Fruit fly (Drosophila melanogaster) whole organism, embryonic: ENCODE results near the gene CG10874.
A peak's percentile ranks its signal among the peaks of the same experiment; 100 is the strongest.

ENCODE experiments used
- ATbp ChIP-seq: fragments of 200-800 bp; sonication (Bioruptor generic); optimal IDR thresholded peaks from 2 replicates; lab custom pipeline; 2017; ENCODE audit warnings: missing biosample characterization, mild to moderate bottlenecking, missing genetic modification characterization, missing genetic modification reagents
- CG10462 ChIP-seq: fragments of 200-800 bp; sonication (Bioruptor generic); optimal IDR thresholded peaks from 2 replicates; lab custom pipeline; 2016; ENCODE audit warnings: missing biosample characterization, missing genetic modification characterization
- CG12391 ChIP-seq: fragments of 200-800 bp; sonication (Bioruptor generic); optimal IDR thresholded peaks from 3 replicates; lab custom pipeline; 2018; ENCODE audit warnings: missing biosample characterization, mild to moderate bottlenecking, missing genetic modification characterization, moderate library complexity
- CG13775 ChIP-seq: fragments of 200-800 bp; sonication (Bioruptor generic); optimal IDR thresholded peaks from 3 replicates; lab custom pipeline; 2017; ENCODE audit warnings: missing biosample characterization, mild to moderate bottlenecking, missing genetic modification characterization
- CG14965 ChIP-seq: fragments of 200-800 bp; sonication (Bioruptor generic); optimal IDR thresholded peaks from 2 replicates; lab custom pipeline; 2016; ENCODE audit warnings: missing biosample characterization, missing genetic modification characterization, borderline replicate concordance
- CG1602 ChIP-seq: fragments of 200-800 bp; sonication (Bioruptor generic); optimal IDR thresholded peaks from 3 replicates; lab custom pipeline; 2016; ENCODE audit warnings: missing biosample characterization, missing genetic modification characterization
- CG17802 ChIP-seq: fragments of 200-800 bp; sonication (Bioruptor generic); optimal IDR thresholded peaks from 2 replicates; lab custom pipeline; 2018; ENCODE audit warnings: missing biosample characterization, mild to moderate bottlenecking, missing genetic modification characterization, moderate library complexity
- CG18476 ChIP-seq: fragments of 200-800 bp; sonication (Bioruptor generic); optimal IDR thresholded peaks from 2 replicates; lab custom pipeline; 2016; ENCODE audit warnings: missing biosample characterization, mild to moderate bottlenecking, missing genetic modification characterization
- CG2116 ChIP-seq: fragments of 200-800 bp; sonication (Bioruptor generic); optimal IDR thresholded peaks from 3 replicates; lab custom pipeline; 2018; ENCODE audit warnings: missing biosample characterization, mild to moderate bottlenecking, missing genetic modification characterization
- CG2678 ChIP-seq: fragments of 200-800 bp; sonication (Bioruptor generic); optimal IDR thresholded peaks from 3 replicates; lab custom pipeline; 2019; ENCODE audit warnings: missing biosample characterization, mild to moderate bottlenecking, missing genetic modification characterization, moderate library complexity
- CG3163 ChIP-seq: fragments of 200-800 bp; sonication (Bioruptor generic); optimal IDR thresholded peaks from 3 replicates; lab custom pipeline; 2016; ENCODE audit warnings: missing biosample characterization, missing genetic modification characterization
- CG34422 ChIP-seq: fragments of 200-800 bp; sonication (Bioruptor generic); IDR thresholded peaks from 3 replicates; pipeline ENCODE4 v1.3.6; 2022; ENCODE audit warnings: missing biosample characterization, missing genetic modification characterization
- CG4282 ChIP-seq: fragments of 200-800 bp; sonication (Bioruptor generic); optimal IDR thresholded peaks from 2 replicates; lab custom pipeline; 2016; ENCODE audit warnings: missing biosample characterization, missing genetic modification characterization
- CG4854 ChIP-seq: fragments of 200-800 bp; sonication (Bioruptor generic); optimal IDR thresholded peaks from 2 replicates; lab custom pipeline; 2016; ENCODE audit warnings: missing biosample characterization, missing genetic modification characterization, inconsistent platforms
- CG6683 ChIP-seq: fragments of 200-800 bp; sonication (Bioruptor generic); optimal IDR thresholded peaks from 2 replicates; lab custom pipeline; 2017; ENCODE audit warnings: missing biosample characterization, mild to moderate bottlenecking, missing genetic modification characterization, missing genetic modification reagents
- CG7839 ChIP-seq: fragments of 200-800 bp; sonication (Bioruptor generic); optimal IDR thresholded peaks from 3 replicates; lab custom pipeline; 2018; ENCODE audit warnings: missing biosample characterization, mild to moderate bottlenecking, missing genetic modification characterization, moderate library complexity
- CG7987 ChIP-seq: fragments of 200-800 bp; sonication (Bioruptor generic); optimal IDR thresholded peaks from 2 replicates; lab custom pipeline; 2018; ENCODE audit warnings: missing biosample characterization, mild to moderate bottlenecking, missing genetic modification characterization, moderate library complexity
- CG9727 ChIP-seq: fragments of 200-800 bp; sonication (Bioruptor generic); optimal IDR thresholded peaks from 3 replicates; lab custom pipeline; 2017; ENCODE audit warnings: missing biosample characterization, mild to moderate bottlenecking, missing genetic modification characterization
- CHES-1-like ChIP-seq: fragments of 200-800 bp; sonication (Bioruptor generic); optimal IDR thresholded peaks from 2 replicates; lab custom pipeline; 2016; ENCODE audit warnings: missing biosample characterization, missing genetic modification characterization
- D ChIP-seq, 2 experiments: fragments of 200-800 bp in 1 of 2; fragments of >200 bp in 1 of 2; sonication (Bioruptor generic) in 1 of 2; optimal IDR thresholded peaks; 2 replicates in 1 of 2; 3 replicates in 1 of 2; lab custom pipeline; 2017; ENCODE audit warnings: mild to moderate bottlenecking in 1 of 2, missing biosample characterization in 1 of 2, missing genetic modification characterization in 1 of 2, missing genetic modification reagents in 1 of 2
- MESR4 ChIP-seq: fragments of 200-800 bp; sonication (Bioruptor generic); optimal IDR thresholded peaks from 2 replicates; lab custom pipeline; 2018; ENCODE audit warnings: missing biosample characterization, mild to moderate bottlenecking, missing genetic modification characterization, moderate library complexity
- Mes4 ChIP-seq: fragments of 200-800 bp; sonication (Bioruptor generic); optimal IDR thresholded peaks from 2 replicates; lab custom pipeline; 2016; ENCODE audit warnings: missing biosample characterization, missing genetic modification characterization
- Myb ChIP-seq: fragments of 200-800 bp; sonication (Bioruptor generic); optimal IDR thresholded peaks from 2 replicates; lab custom pipeline; 2016; ENCODE audit warnings: missing biosample characterization, missing genetic modification characterization
- Opbp ChIP-seq: fragments of 200-800 bp; sonication (Bioruptor generic); IDR thresholded peaks from 3 replicates; pipeline ENCODE4 v1.3.6; 2022; ENCODE audit warnings: missing biosample characterization, missing genetic modification characterization; ENCODE audit not compliant: partially characterized antibody
- Spps ChIP-seq: fragments of 200-800 bp; sonication (Bioruptor generic); optimal IDR thresholded peaks from 2 replicates; lab custom pipeline; 2018; ENCODE audit warnings: missing biosample characterization, mild to moderate bottlenecking, missing genetic modification characterization
- Stat92E ChIP-seq, 3 experiments: fragments of >200 bp in 2 of 3; fragments of 200-800 bp in 1 of 3; sonication (Bioruptor generic) in 1 of 3; optimal IDR thresholded peaks; 2 replicates each; lab custom pipeline; 2017 to 2019; ENCODE audit warnings: missing biosample characterization in 3 of 3, missing genetic modification characterization in 3 of 3, mild to moderate bottlenecking in 1 of 3, moderate library complexity in 1 of 3
- abd-A ChIP-seq: fragments of 200-800 bp; sonication (Bioruptor generic); optimal IDR thresholded peaks from 3 replicates; lab custom pipeline; 2019; ENCODE audit warnings: missing biosample characterization, mild to moderate bottlenecking, missing genetic modification characterization, moderate library complexity
- al ChIP-seq: fragments of 200-800 bp; sonication (Bioruptor generic); IDR thresholded peaks from 2 replicates; pipeline ENCODE4 v1.3.6; 2022; ENCODE audit warnings: missing biosample characterization, missing genetic modification characterization
- ash1 ChIP-seq: fragments of 200-800 bp; sonication (Bioruptor generic); optimal IDR thresholded peaks from 2 replicates; lab custom pipeline; 2018; ENCODE audit warnings: missing biosample characterization, mild to moderate bottlenecking, missing genetic modification characterization
- bowl ChIP-seq: fragments of 200-800 bp; sonication (Bioruptor generic); IDR thresholded peaks from 2 replicates; pipeline ENCODE4 v1.3.6; 2022; ENCODE audit warnings: missing biosample characterization, missing genetic modification characterization
- cad ChIP-seq: fragments of >200 bp; optimal IDR thresholded peaks from 2 replicates; lab custom pipeline; 2017; ENCODE audit warnings: missing biosample characterization, missing genetic modification characterization
- cg ChIP-seq: fragments of 200-800 bp; sonication (Bioruptor generic); optimal IDR thresholded peaks from 3 replicates; lab custom pipeline; 2019; ENCODE audit warnings: missing biosample characterization, mild to moderate bottlenecking, missing genetic modification characterization, moderate library complexity
- crol ChIP-seq: fragments of 200-800 bp; sonication (Bioruptor generic); IDR thresholded peaks from 2 replicates; pipeline ENCODE4 v1.3.6; 2022; ENCODE audit warnings: missing biosample characterization, missing genetic modification characterization
- danr ChIP-seq: fragments of 200-800 bp; sonication (Bioruptor generic); IDR thresholded peaks from 2 replicates; pipeline ENCODE4 v1.3.6; 2022; ENCODE audit warnings: missing biosample characterization, missing genetic modification characterization
- disco-r ChIP-seq: fragments of 200-800 bp; sonication (Bioruptor generic); optimal IDR thresholded peaks from 2 replicates; lab custom pipeline; 2016; ENCODE audit warnings: missing biosample characterization, missing genetic modification characterization
- emc ChIP-seq: fragments of 200-800 bp; sonication (Bioruptor generic); optimal IDR thresholded peaks from 2 replicates; lab custom pipeline; 2016; ENCODE audit warnings: missing biosample characterization, missing genetic modification characterization
- hkb ChIP-seq, 2 experiments: fragments of 200-800 bp in 1 of 2; fragments of >200 bp in 1 of 2; sonication (Bioruptor generic) in 1 of 2; IDR thresholded peaks in 1 of 2; optimal IDR thresholded peaks in 1 of 2; 2 replicates each; pipeline versions ENCODE4 v1.3.6 to Lab custom; 2017 to 2022; ENCODE audit warnings: missing biosample characterization in 1 of 2, missing genetic modification characterization in 1 of 2
- ind ChIP-seq: fragments of 200-800 bp; sonication (Bioruptor generic); optimal IDR thresholded peaks from 3 replicates; lab custom pipeline; 2016; ENCODE audit warnings: missing biosample characterization, missing genetic modification characterization
- ken ChIP-seq: fragments of 200-800 bp; sonication (Bioruptor generic); IDR thresholded peaks from 3 replicates; pipeline ENCODE4 v1.3.6; 2022; ENCODE audit warnings: missing biosample characterization, missing genetic modification characterization
- luna ChIP-seq: fragments of 200-800 bp; sonication (Bioruptor generic); optimal IDR thresholded peaks from 2 replicates; lab custom pipeline; 2016; ENCODE audit warnings: missing biosample characterization, missing genetic modification characterization
- pnt ChIP-seq: fragments of 200-800 bp; sonication (Bioruptor generic); optimal IDR thresholded peaks from 3 replicates; lab custom pipeline; 2016; ENCODE audit warnings: missing biosample characterization, missing genetic modification characterization
- seq ChIP-seq: fragments of 200-800 bp; sonication (Bioruptor generic); IDR thresholded peaks from 2 replicates; pipeline ENCODE4 v1.3.6; 2022; ENCODE audit warnings: missing biosample characterization, missing genetic modification characterization
- slbo ChIP-seq: fragments of 200-800 bp; sonication (Bioruptor generic); IDR thresholded peaks from 2 replicates; pipeline ENCODE4 v1.3.6; 2022; ENCODE audit warnings: missing biosample characterization, missing genetic modification characterization
- sr ChIP-seq: fragments of 200-800 bp; sonication (Bioruptor generic); IDR thresholded peaks from 3 replicates; pipeline ENCODE4 v1.3.6; 2022; ENCODE audit warnings: missing biosample characterization, missing genetic modification characterization
- ssp ChIP-seq: fragments of 200-800 bp; sonication (Bioruptor generic); IDR thresholded peaks from 2 replicates; pipeline ENCODE4 v1.3.6; 2022; ENCODE audit warnings: missing biosample characterization, missing genetic modification characterization
- tin ChIP-seq: fragments of 200-800 bp; sonication (Bioruptor generic); optimal IDR thresholded peaks from 3 replicates; lab custom pipeline; 2016; ENCODE audit warnings: missing biosample characterization, missing genetic modification characterization
- trh ChIP-seq: fragments of 200-800 bp; sonication (Bioruptor generic); optimal IDR thresholded peaks from 2 replicates; lab custom pipeline; 2016; ENCODE audit warnings: missing biosample characterization, missing genetic modification characterization
- ttk ChIP-seq: fragments of 200-800 bp; sonication (Bioruptor generic); IDR thresholded peaks from 2 replicates; pipeline ENCODE4 v2.1.2; 2022; ENCODE audit warnings: missing biosample characterization, missing genetic modification characterization
- unc-4 ChIP-seq: fragments of 200-800 bp; sonication (Bioruptor generic); IDR thresholded peaks from 2 replicates; pipeline ENCODE4 v1.3.6; 2022; ENCODE audit warnings: missing biosample characterization, missing genetic modification characterization; ENCODE audit not compliant: partially characterized antibody

The CG10874 gene

dm6 chr2L:2175930-2176643, 16.1 kb downstream of the CG10874 start (continued):
- TF ChIP-seq pnt (no peak), Mes4 (no peak), cad (GFP tag; lab: Kevin White, UChicago) (peak; percentile 36), ken (GFP tag; lab: Robert Waterston, UW) (no peak), slbo (GFP tag; lab: Robert Waterston, UW) (peak; percentile 46; the same call in 1 of the 2 replicates), CHES-1-like (GFP tag; lab: Kevin White, UChicago) (no peak), Spps (no peak), abd-A (tag; lab: Kevin White, UChicago) (no peak), CG3163 (GFP tag; lab: Kevin White, UChicago) (no peak), luna (GFP tag; lab: Kevin White, UChicago) (no peak), CG12391 (tag; lab: Kevin White, UChicago) (peak; percentile 67), CG17802 (no peak), hkb (optimal IDR thresholded peaks at IDR 0.05; lab: Kevin White, UChicago) (no peak), hkb (GFP tag; IDR thresholded peaks at IDR 0.05; lab: Robert Waterston, UW) (no peak), D (optimal IDR thresholded peaks at IDR 0.05; lab: Kevin White, UChicago) (no peak), D (GFP tag; optimal IDR thresholded peaks at IDR 0.05; lab: Kevin White, UChicago) (no peak), emc (GFP tag; lab: Kevin White, UChicago) (no peak), CG10462 (no peak), CG14965 (GFP tag; lab: Kevin White, UChicago) (no peak), trh (GFP tag; lab: Kevin White, UChicago) (no peak), Opbp (GFP tag; lab: Robert Waterston, UW) (no peak), ssp (GFP tag; lab: Robert Waterston, UW) (no peak), ATbp (GFP tag; lab: Kevin White, UChicago) (no peak), CG2116 (GFP tag; lab: Kevin White, UChicago) (peak; percentile 23), bowl (no peak), ash1 (GFP tag; lab: Kevin White, UChicago) (no peak), CG2678 (tag; lab: Kevin White, UChicago) (peak; percentile 83), CG4854 (GFP tag; lab: Kevin White, UChicago) (no peak), cg (no peak), CG7987 (GFP tag; lab: Kevin White, UChicago) (no peak), CG6683 (GFP tag; lab: Kevin White, UChicago) (no peak), Stat92E (GFP tag; optimal IDR thresholded peaks at IDR 0.05; lab: Kevin White, UChicago) (no peak), tin (GFP tag; lab: Kevin White, UChicago) (no peak), CG9727 (GFP tag; lab: Kevin White, UChicago) (peak; percentile 56), MESR4 (GFP tag; lab: Kevin White, UChicago) (no peak), disco-r (GFP tag; lab: Kevin White, UChicago) (no peak), CG13775 (GFP tag; lab: Kevin White, UChicago) (peak; percentile 41), CG34422 (GFP tag; lab: Robert Waterston, UW) (0 out of 3 replicates have a peak, but pooled peaks have one; percentile 33), ttk (no peak), CG7839 (tag; lab: Kevin White, UChicago) (peak; percentile 76), seq (GFP tag; lab: Robert Waterston, UW) (no peak), CG4282 (GFP tag; lab: Kevin White, UChicago) (no peak), al (peak; percentile 64), ind (GFP tag; lab: Kevin White, UChicago) (peak; percentile 24), CG18476 (GFP tag; lab: Kevin White, UChicago) (peak; percentile 6), danr (GFP tag; lab: Robert Waterston, UW) (no peak), crol (GFP tag; lab: Robert Waterston, UW) (peak; percentile 26; the same call in 1 of the 2 replicates), CG1602 (GFP tag; lab: Kevin White, UChicago) (peak; percentile 18), Myb (GFP tag; lab: Kevin White, UChicago) (no peak), unc-4 (GFP tag; lab: Robert Waterston, UW) (no peak), sr (no peak)
